Fruit fly (Drosophila melanogaster): ENCODE results near the gene term.

DNA sequence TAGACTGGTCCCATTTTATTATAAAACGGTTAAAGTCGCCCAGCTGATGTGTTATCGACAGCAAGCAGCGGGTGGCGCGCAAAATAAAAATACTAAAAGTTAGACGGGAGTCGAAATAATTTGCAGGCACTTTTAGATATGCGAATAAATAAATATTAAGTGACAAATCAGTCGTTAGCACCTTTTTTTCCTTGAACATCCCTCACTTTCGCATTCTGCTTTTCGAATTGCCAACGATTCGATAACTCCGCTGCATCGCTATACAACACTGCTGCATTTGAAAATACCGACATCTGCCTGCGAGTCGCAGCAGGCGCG is 28.8 kb upstream of the term start, which contains the start of gene bora:
- TF ChIP-seq lola (GFP tag; optimal IDR thresholded peaks at IDR 0.05) (no peak), ey (GFP tag; optimal IDR thresholded peaks at IDR 0.05) (no peak), Sp1 (GFP tag; optimal IDR thresholded peaks at IDR 0.05) (no peak), sv (GFP tag; optimal IDR thresholded peaks at IDR 0.05) (no peak), jim (GFP tag; optimal IDR thresholded peaks at IDR 0.05) (no peak), pan (optimal IDR thresholded peaks at IDR 0.05) (no peak), Hr83 (GFP tag; optimal IDR thresholded peaks at IDR 0.05; ENCODE audit: poor library complexity, severe bottlenecking) (no peak), GATAd (GFP tag; optimal IDR thresholded peaks at IDR 0.05) (no peak), h (GFP tag; optimal IDR thresholded peaks at IDR 0.05) (no peak), Mio (GFP tag; optimal IDR thresholded peaks at IDR 0.05) (no peak), Myc (optimal IDR thresholded peaks at IDR 0.05) (no peak)

All from whole organism, wandering third instar larva.